Worm (Caenorhabditis elegans) whole organism, L4/young adult: Measurements from ENCODE around the gene M02B7.7.

Experiments
- W03F9.2 ChIP-seq: fragments of 150-350 bp; optimal IDR thresholded peaks from 2 replicates; lab custom pipeline; 2014; ENCODE audit warnings: missing biosample characterization, missing genetic modification characterization
- dao-5 ChIP-seq: sonication (generic microtip); optimal IDR thresholded peaks from 2 replicates; lab custom pipeline; 2016; ENCODE audit warnings: missing genotype, missing genetic modification characterization, moderate library complexity, missing compliant biosample characterization
- him-1 ChIP-seq: sonication (generic microtip); optimal IDR thresholded peaks from 2 replicates; lab custom pipeline; 2016; ENCODE audit warnings: missing genotype, missing genetic modification reagents, missing genetic modification characterization, missing compliant biosample characterization

ce11 chrIV:3854606-3855005 is 47.6 kb upstream of the M02B7.7 start:
- TF ChIP-seq W03F9.2 (tag; lab: Kevin White, UChicago) (no peak), him-1 (no peak), dao-5 (tag; lab: Kevin White, UChicago) (no peak)
